Worm (Caenorhabditis elegans) whole organism, young adult: ENCODE data around the gene sto-4.

Experiments
- C06A6.2 ChIP-seq: fragments of 200-800 bp; sonication (Bioruptor generic); conservative IDR thresholded peaks from 2 replicates; pipeline ENCODE4 v1.3.6; 2022; ENCODE audit warnings: missing genetic modification characterization, missing compliant biosample characterization
- F37B4.10 ChIP-seq: fragments of 200-800 bp; sonication (Bioruptor generic); IDR thresholded peaks from 2 replicates; pipeline ENCODE4 v1.3.6; 2022; ENCODE audit warnings: missing genetic modification characterization, missing compliant biosample characterization
- F39B2.1 ChIP-seq: fragments of 200-800 bp; sonication (Bioruptor generic); IDR thresholded peaks from 2 replicates; pipeline ENCODE4 v1.3.6; 2022; ENCODE audit warnings: missing genetic modification reagents, missing genetic modification characterization, missing compliant biosample characterization
- F49E8.2 ChIP-seq: sonication (generic microtip); optimal IDR thresholded peaks from 3 replicates; lab custom pipeline; 2017; ENCODE audit warnings: missing genetic modification characterization, mild to moderate bottlenecking, missing compliant biosample characterization, antibody characterized with exemption, moderate library complexity; ENCODE audit not compliant: insufficient read depth
- F52B5.7 ChIP-seq: sonication (generic microtip); optimal IDR thresholded peaks from 2 replicates; lab custom pipeline; 2016; ENCODE audit warnings: mild to moderate bottlenecking, missing genetic modification characterization, missing compliant biosample characterization
- F57A8.1 ChIP-seq: fragments of 200-800 bp; sonication (Bioruptor generic); optimal IDR thresholded peaks from 2 replicates; lab custom pipeline; 2018; ENCODE audit warnings: mild to moderate bottlenecking, missing genetic modification characterization, moderate library complexity, missing compliant biosample characterization
- F57C9.4 ChIP-seq: sonication (generic microtip); optimal IDR thresholded peaks from 2 replicates; lab custom pipeline; 2017; ENCODE audit warnings: mild to moderate bottlenecking, missing genetic modification characterization, missing compliant biosample characterization
- K12H6.12 ChIP-seq: fragments of 200-800 bp; sonication (Bioruptor generic); optimal IDR thresholded peaks from 2 replicates; lab custom pipeline; 2018; ENCODE audit warnings: mild to moderate bottlenecking, missing genetic modification characterization, missing compliant biosample characterization
- Y95B8A.8 ChIP-seq: fragments of 200-800 bp; sonication (Bioruptor generic); IDR thresholded peaks from 2 replicates; pipeline ENCODE4 v1.3.6; 2022; ENCODE audit warnings: missing genetic modification reagents, missing genetic modification characterization, missing compliant biosample characterization
- ZK185.1 ChIP-seq: sonication (generic microtip); optimal IDR thresholded peaks from 2 replicates; lab custom pipeline; 2016; ENCODE audit warnings: mild to moderate bottlenecking, missing genetic modification characterization, missing compliant biosample characterization; ENCODE audit not compliant: poor library complexity, severe bottlenecking
- akir-1 ChIP-seq: fragments of 200-800 bp; sonication (Bioruptor generic); optimal IDR thresholded peaks from 2 replicates; lab custom pipeline; 2018; ENCODE audit warnings: mild to moderate bottlenecking, missing genetic modification characterization, moderate library complexity, missing compliant biosample characterization
- atf-7 ChIP-seq: sonication (generic microtip); optimal IDR thresholded peaks from 2 replicates; lab custom pipeline; 2017; ENCODE audit warnings: mild to moderate bottlenecking, missing genetic modification characterization, missing compliant biosample characterization
- bed-2 ChIP-seq: fragments of 200-800 bp; sonication (Bioruptor generic); IDR thresholded peaks from 2 replicates; pipeline ENCODE4 v1.3.6; 2022; ENCODE audit warnings: missing genetic modification reagents, missing genetic modification characterization, missing compliant biosample characterization
- ccch-3 ChIP-seq: fragments of 200-800 bp; sonication (Bioruptor generic); optimal IDR thresholded peaks from 2 replicates; lab custom pipeline; 2018; ENCODE audit warnings: mild to moderate bottlenecking, missing genetic modification characterization, missing compliant biosample characterization
- cebp-2 ChIP-seq: fragments of 200-800 bp; sonication (Bioruptor generic); IDR thresholded peaks from 2 replicates; pipeline ENCODE4 v1.3.6; 2022; ENCODE audit warnings: missing genetic modification characterization, missing compliant biosample characterization
- ceh-27 ChIP-seq: fragments of 200-800 bp; sonication (Bioruptor generic); optimal IDR thresholded peaks from 2 replicates; lab custom pipeline; 2018; ENCODE audit warnings: mild to moderate bottlenecking, missing genetic modification characterization, moderate library complexity, missing compliant biosample characterization
- ceh-58 ChIP-seq: fragments of 200-800 bp; sonication (Bioruptor generic); IDR thresholded peaks from 2 replicates; pipeline ENCODE4 v1.3.6; 2022; ENCODE audit warnings: missing genetic modification characterization, missing compliant biosample characterization
- ceh-79 ChIP-seq: sonication (generic microtip); optimal IDR thresholded peaks from 2 replicates; lab custom pipeline; 2017; ENCODE audit warnings: mild to moderate bottlenecking, missing genetic modification characterization, missing compliant biosample characterization
- ceh-91 ChIP-seq: fragments of 200-800 bp; sonication (Bioruptor generic); IDR thresholded peaks from 2 replicates; pipeline ENCODE4 v1.3.6; 2022; ENCODE audit warnings: missing genetic modification reagents, missing genetic modification characterization, missing compliant biosample characterization
- die-1 ChIP-seq: sonication (generic microtip); optimal IDR thresholded peaks from 2 replicates; lab custom pipeline; 2016; ENCODE audit warnings: missing genotype, mild to moderate bottlenecking, missing genetic modification characterization, missing compliant biosample characterization
- dox-1 ChIP-seq: fragments of 200-800 bp; sonication (Bioruptor generic); IDR thresholded peaks from 2 replicates; pipeline ENCODE4 v1.3.6; 2022; ENCODE audit warnings: missing genetic modification reagents, missing genetic modification characterization, missing compliant biosample characterization
- dpff-1 ChIP-seq: sonication (generic microtip); optimal IDR thresholded peaks from 2 replicates; lab custom pipeline; 2017; ENCODE audit warnings: mild to moderate bottlenecking, missing genetic modification characterization, missing compliant biosample characterization
- egl-44 ChIP-seq: fragments of 200-800 bp; sonication (Bioruptor generic); IDR thresholded peaks from 2 replicates; pipeline ENCODE4 v1.3.6; 2022; ENCODE audit warnings: missing genetic modification reagents, missing genetic modification characterization, missing compliant biosample characterization
- ets-4 ChIP-seq: fragments of 200-800 bp; sonication (Bioruptor generic); optimal IDR thresholded peaks from 2 replicates; lab custom pipeline; 2018; ENCODE audit warnings: mild to moderate bottlenecking, missing genetic modification characterization, missing compliant biosample characterization
- fkh-3 ChIP-seq: sonication (generic microtip); optimal IDR thresholded peaks from 2 replicates; lab custom pipeline; 2016; ENCODE audit warnings: mild to moderate bottlenecking, missing genetic modification characterization, missing compliant biosample characterization
- gei-17 ChIP-seq: fragments of 200-800 bp; sonication (Bioruptor generic); optimal IDR thresholded peaks from 2 replicates; lab custom pipeline; 2018; ENCODE audit warnings: mild to moderate bottlenecking, missing genetic modification characterization, missing compliant biosample characterization
- him-1 ChIP-seq: sonication (generic microtip); optimal IDR thresholded peaks from 2 replicates; lab custom pipeline; 2016; ENCODE audit warnings: missing genotype, missing genetic modification reagents, missing genetic modification characterization, missing compliant biosample characterization
- lag-1 ChIP-seq: fragments of 200-800 bp; sonication (Bioruptor generic); IDR thresholded peaks from 2 replicates; pipeline ENCODE4 v1.3.6; 2022; ENCODE audit warnings: missing genetic modification reagents, missing genetic modification characterization, missing compliant biosample characterization
- let-526 ChIP-seq: fragments of 200-800 bp; sonication (Bioruptor generic); IDR thresholded peaks from 2 replicates; pipeline ENCODE4 v1.3.6; 2022; ENCODE audit warnings: missing genetic modification reagents, missing genetic modification characterization, missing compliant biosample characterization
- lin-54 ChIP-seq: fragments of 200-800 bp; sonication (Bioruptor generic); optimal IDR thresholded peaks from 2 replicates; lab custom pipeline; 2018; ENCODE audit warnings: mild to moderate bottlenecking, missing genetic modification characterization, missing compliant biosample characterization
- lsl-1 ChIP-seq: fragments of 200-800 bp; sonication (Bioruptor generic); optimal IDR thresholded peaks from 2 replicates; lab custom pipeline; 2018; ENCODE audit warnings: mild to moderate bottlenecking, missing genetic modification characterization, moderate library complexity, missing compliant biosample characterization
- madf-3 ChIP-seq: fragments of 200-800 bp; sonication (Bioruptor generic); IDR thresholded peaks from 2 replicates; pipeline ENCODE4 v1.3.6; 2022; ENCODE audit warnings: missing genetic modification reagents, missing genetic modification characterization, missing compliant biosample characterization
- madf-8 ChIP-seq: fragments of 200-800 bp; sonication (Bioruptor generic); conservative IDR thresholded peaks from 2 replicates; pipeline ENCODE4 v1.3.6; 2022; ENCODE audit warnings: missing genetic modification reagents, missing genetic modification characterization, missing compliant biosample characterization
- mcd-1 ChIP-seq: fragments of 200-800 bp; sonication (Bioruptor generic); IDR thresholded peaks from 2 replicates; pipeline ENCODE4 v1.3.6; 2022; ENCODE audit warnings: missing genetic modification reagents, missing genetic modification characterization, missing compliant biosample characterization
- nfya-1 ChIP-seq: sonication (generic microtip); optimal IDR thresholded peaks from 2 replicates; lab custom pipeline; 2017; ENCODE audit warnings: antibody characterized with exemption, missing compliant biosample characterization, missing genetic modification characterization, borderline replicate concordance; ENCODE audit not compliant: insufficient read depth
- nhr-80 ChIP-seq: sonication (generic microtip); optimal IDR thresholded peaks from 2 replicates; lab custom pipeline; 2016; ENCODE audit warnings: missing genetic modification characterization, missing compliant biosample characterization
- pbrm-1 ChIP-seq: fragments of 200-800 bp; sonication (Bioruptor generic); IDR thresholded peaks from 2 replicates; pipeline ENCODE4 v1.3.6; 2022; ENCODE audit warnings: missing genetic modification reagents, missing genetic modification characterization, missing compliant biosample characterization
- rec-8 ChIP-seq, 2 experiments: sonication (generic microtip); optimal IDR thresholded peaks; 2 replicates each; lab custom pipeline; 2016; ENCODE audit warnings: mild to moderate bottlenecking in 2 of 2, missing genetic modification characterization in 2 of 2, missing genetic modification reagents in 2 of 2, missing genotype in 2 of 2, missing biosample characterization in 1 of 2, missing compliant biosample characterization in 1 of 2, moderate library complexity in 1 of 2
- repo-1 ChIP-seq: sonication (generic microtip); optimal IDR thresholded peaks from 2 replicates; lab custom pipeline; 2017; ENCODE audit warnings: mild to moderate bottlenecking, missing genetic modification characterization, missing compliant biosample characterization
- snpc-1.3 ChIP-seq: sonication (generic microtip); optimal IDR thresholded peaks from 2 replicates; lab custom pipeline; 2017; ENCODE audit warnings: missing genetic modification characterization, mild to moderate bottlenecking, missing compliant biosample characterization, antibody characterized with exemption, moderate library complexity, missing genotype, missing genetic modification reagents; ENCODE audit not compliant: insufficient read depth
- zfh-2 ChIP-seq: fragments of 200-800 bp; sonication (Bioruptor generic); conservative IDR thresholded peaks from 2 replicates; pipeline ENCODE4 v1.3.6; 2022; ENCODE audit warnings: missing genetic modification reagents, missing genetic modification characterization, missing compliant biosample characterization
- zim-3 ChIP-seq: sonication (generic microtip); optimal IDR thresholded peaks from 2 replicates; lab custom pipeline; 2017; ENCODE audit warnings: mild to moderate bottlenecking, missing genetic modification characterization, moderate library complexity, missing compliant biosample characterization
- ztf-22 ChIP-seq: fragments of 200-800 bp; sonication (Bioruptor generic); optimal IDR thresholded peaks from 2 replicates; lab custom pipeline; 2018; ENCODE audit warnings: mild to moderate bottlenecking, missing genetic modification characterization, moderate library complexity, missing compliant biosample characterization
- ztf-25 ChIP-seq: fragments of 200-800 bp; sonication (Bioruptor generic); IDR thresholded peaks from 2 replicates; pipeline ENCODE4 v1.3.6; 2022; ENCODE audit warnings: missing genetic modification reagents, missing genetic modification characterization, missing compliant biosample characterization
- ztf-28 ChIP-seq: fragments of 200-800 bp; sonication (Bioruptor generic); IDR thresholded peaks from 2 replicates; pipeline ENCODE4 v1.3.6; 2022; ENCODE audit warnings: missing genetic modification reagents, missing genetic modification characterization, missing compliant biosample characterization
- ztf-6 ChIP-seq: fragments of 200-800 bp; sonication (Bioruptor generic); IDR thresholded peaks from 2 replicates; pipeline ENCODE4 v1.3.6; 2022; ENCODE audit warnings: missing genetic modification reagents, missing genetic modification characterization, missing compliant biosample characterization

The sto-4 gene

ce11 chrX:11605766-11606490 lies 38.0 kb upstream of the sto-4 start (continued):
- no peak for TF ChIP-seq F49E8.2 (tag; lab: Kevin White, UChicago)
- peak; percentile 17 for TF ChIP-seq lsl-1 (GFP tag; lab: Kevin White, UChicago)
- TF ChIP-seq F57A8.1 (GFP tag; lab: Kevin White, UChicago): peak; percentile 68
- peak; percentile 77 for TF ChIP-seq F57C9.4
- TF ChIP-seq madf-8: no peak
- TF ChIP-seq die-1 (tag; lab: Kevin White, UChicago): peak; percentile 83
- TF ChIP-seq madf-3 (GFP tag; lab: Robert Waterston, UW): peak; percentile 54; the same call in 1 of the 2 replicates
- no peak for TF ChIP-seq rec-8 (tag; optimal IDR thresholded peaks at IDR 0.05; lab: Kevin White, UChicago)
- TF ChIP-seq ztf-22 (GFP tag; lab: Kevin White, UChicago): peak; percentile 74
- no peak for TF ChIP-seq egl-44 (GFP tag; lab: Robert Waterston, UW)
- TF ChIP-seq ceh-79: peak; percentile 61
- peak; percentile 98 for TF ChIP-seq atf-7 (tag; lab: Kevin White, UChicago)
- no peak for TF ChIP-seq snpc-1.3 (tag; lab: Kevin White, UChicago)
- peak; percentile 75 for TF ChIP-seq lin-54 (GFP tag; lab: Kevin White, UChicago)
- TF ChIP-seq him-1 (tag; lab: Kevin White, UChicago): no peak
- TF ChIP-seq lag-1 (GFP tag; lab: Robert Waterston, UW): no peak
- TF ChIP-seq ceh-91 (GFP tag; lab: Robert Waterston, UW): no peak
- TF ChIP-seq repo-1 (tag; lab: Kevin White, UChicago): peak; percentile 95
- no peak for TF ChIP-seq zim-3
- peak; percentile 98 for TF ChIP-seq dpff-1
- TF ChIP-seq akir-1 (GFP tag; lab: Kevin White, UChicago): no peak
- TF ChIP-seq ets-4 (GFP tag; lab: Kevin White, UChicago): no peak
- peak; percentile 76 for TF ChIP-seq ZK185.1 (tag; lab: Kevin White, UChicago)
- no peak for TF ChIP-seq ztf-28 (GFP tag; lab: Robert Waterston, UW)
- no peak for TF ChIP-seq cebp-2 (GFP tag; lab: Robert Waterston, UW)
- TF ChIP-seq K12H6.12 (tag; lab: Kevin White, UChicago): peak; percentile 99
- peak; percentile 58; the same call in 1 of the 2 replicates for TF ChIP-seq ztf-25 (GFP tag; lab: Robert Waterston, UW)
- peak; percentile 82 for TF ChIP-seq F52B5.7 (tag; lab: Kevin White, UChicago)
- peak; percentile 81 for TF ChIP-seq zfh-2 (GFP tag; lab: Robert Waterston, UW)
- TF ChIP-seq ztf-6: peak; percentile 82
- no peak for TF ChIP-seq nfya-1 (tag; lab: Kevin White, UChicago)
- peak; percentile 90 for TF ChIP-seq gei-17 (GFP tag; lab: Kevin White, UChicago)
- TF ChIP-seq nhr-80 (tag; lab: Kevin White, UChicago): peak; percentile 95
- TF ChIP-seq pbrm-1 (GFP tag; lab: Robert Waterston, UW): peak; percentile 95
- no peak for TF ChIP-seq F39B2.1 (GFP tag; lab: Robert Waterston, UW)
- no peak for TF ChIP-seq ccch-3 (GFP tag; lab: Kevin White, UChicago)
- TF ChIP-seq ceh-58 (GFP tag; lab: Robert Waterston, UW): no peak
- peak; percentile 59 for TF ChIP-seq Y95B8A.8 (GFP tag; lab: Robert Waterston, UW)
- TF ChIP-seq fkh-3 (tag; lab: Kevin White, UChicago): no peak
- TF ChIP-seq let-526 (GFP tag; lab: Robert Waterston, UW): peak; percentile 69; the same call in 1 of the 2 replicates
- peak; percentile 77 for TF ChIP-seq mcd-1 (GFP tag; lab: Robert Waterston, UW)
- TF ChIP-seq F37B4.10: 0 out of 2 replicates have a peak, but pooled peaks have one; percentile 35
- peak; percentile 40 for TF ChIP-seq ceh-27 (GFP tag; lab: Kevin White, UChicago)
- peak; percentile 94 for TF ChIP-seq dox-1 (GFP tag; lab: Robert Waterston, UW)
- TF ChIP-seq C06A6.2 (GFP tag; lab: Robert Waterston, UW): peak; percentile 89
- TF ChIP-seq bed-2 (GFP tag; lab: Robert Waterston, UW): no peak
